Fruit fly (Drosophila melanogaster) whole organism, embryonic: ENCODE data around the gene mRpS18B.

Experiments
- Antp ChIP-seq: fragments of 200-800 bp; sonication (Bioruptor generic); optimal IDR thresholded peaks from 3 replicates; lab custom pipeline; 2016; ENCODE audit warnings: missing biosample characterization, missing genetic modification characterization
- Atf3 ChIP-seq: fragments of 200-800 bp; sonication (Bioruptor generic); optimal IDR thresholded peaks from 3 replicates; lab custom pipeline; 2016; ENCODE audit warnings: missing biosample characterization, missing genetic modification characterization
- CG11093 ChIP-seq: fragments of 200-800 bp; sonication (Bioruptor generic); IDR thresholded peaks from 3 replicates; pipeline ENCODE4 v1.3.6; 2022; ENCODE audit warnings: missing biosample characterization, missing genetic modification characterization
- CG11504 ChIP-seq: fragments of 200-800 bp; sonication (Bioruptor generic); optimal IDR thresholded peaks from 3 replicates; lab custom pipeline; 2019; ENCODE audit warnings: missing biosample characterization, mild to moderate bottlenecking, missing genetic modification characterization, moderate library complexity
- CG12155 ChIP-seq: fragments of 200-800 bp; sonication (Bioruptor generic); optimal IDR thresholded peaks from 3 replicates; lab custom pipeline; 2016; ENCODE audit warnings: missing biosample characterization, missing genetic modification characterization
- CG12942 ChIP-seq: fragments of 200-800 bp; sonication (Bioruptor generic); optimal IDR thresholded peaks from 3 replicates; lab custom pipeline; 2016; ENCODE audit warnings: missing biosample characterization, missing genetic modification characterization
- CG13894 ChIP-seq: fragments of 200-800 bp; sonication (Bioruptor generic); optimal IDR thresholded peaks from 3 replicates; lab custom pipeline; 2018; ENCODE audit warnings: missing biosample characterization, mild to moderate bottlenecking, missing genetic modification characterization, moderate library complexity
- CG14860 ChIP-seq: fragments of 200-800 bp; sonication (Bioruptor generic); IDR thresholded peaks from 3 replicates; pipeline ENCODE4 v1.3.6; 2022; ENCODE audit warnings: missing biosample characterization, missing genetic modification characterization; ENCODE audit not compliant: partially characterized antibody
- CG1647 ChIP-seq: fragments of 200-800 bp; sonication (Bioruptor generic); optimal IDR thresholded peaks from 3 replicates; lab custom pipeline; 2016; ENCODE audit warnings: missing biosample characterization, missing genetic modification characterization
- CG18011 ChIP-seq: fragments of 200-800 bp; sonication (Bioruptor generic); optimal IDR thresholded peaks from 2 replicates; lab custom pipeline; 2017; ENCODE audit warnings: missing biosample characterization, missing genetic modification characterization, mild to moderate bottlenecking, moderate library complexity, missing genotype
- CG2120 ChIP-seq: fragments of 200-800 bp; sonication (Bioruptor generic); optimal IDR thresholded peaks from 3 replicates; lab custom pipeline; 2016; ENCODE audit warnings: missing biosample characterization, missing genetic modification characterization
- CG2129 ChIP-seq: fragments of 200-800 bp; sonication (Bioruptor generic); IDR thresholded peaks from 2 replicates; pipeline ENCODE4 v1.3.6; 2022; ENCODE audit warnings: missing biosample characterization, missing genetic modification characterization; ENCODE audit not compliant: partially characterized antibody
- CG2202 ChIP-seq: fragments of 200-800 bp; sonication (Bioruptor generic); optimal IDR thresholded peaks from 2 replicates; lab custom pipeline; 2018; ENCODE audit warnings: missing biosample characterization, mild to moderate bottlenecking, missing genetic modification characterization
- CG32772 ChIP-seq: fragments of 200-800 bp; sonication (Bioruptor generic); IDR thresholded peaks from 2 replicates; pipeline ENCODE4 v1.3.6; 2022; ENCODE audit warnings: missing biosample characterization, missing genetic modification characterization
- CG42726 ChIP-seq: fragments of 200-800 bp; sonication (Bioruptor generic); IDR thresholded peaks from 2 replicates; pipeline ENCODE4 v1.3.6; 2022; ENCODE audit warnings: missing biosample characterization, missing genetic modification characterization; ENCODE audit not compliant: partially characterized antibody
- CG4404 ChIP-seq: fragments of 200-800 bp; sonication (Bioruptor generic); IDR thresholded peaks from 2 replicates; pipeline ENCODE4 v1.3.6; 2022; ENCODE audit warnings: missing biosample characterization, missing genetic modification characterization
- CG6689 ChIP-seq: fragments of 200-800 bp; sonication (Bioruptor generic); IDR thresholded peaks from 2 replicates; pipeline ENCODE4 v1.3.6; 2022; ENCODE audit warnings: missing biosample characterization, missing genetic modification characterization
- CG7745 ChIP-seq: fragments of 200-800 bp; sonication (Bioruptor generic); optimal IDR thresholded peaks from 2 replicates; lab custom pipeline; 2018; ENCODE audit warnings: missing biosample characterization, mild to moderate bottlenecking, missing genetic modification characterization, moderate library complexity
- CG8765 ChIP-seq: fragments of 200-800 bp; sonication (Bioruptor generic); IDR thresholded peaks from 2 replicates; pipeline ENCODE4 v1.3.6; 2022; ENCODE audit warnings: missing biosample characterization, missing genetic modification characterization
- CG9609 ChIP-seq: fragments of 200-800 bp; sonication (Bioruptor generic); optimal IDR thresholded peaks from 3 replicates; lab custom pipeline; 2016; ENCODE audit warnings: missing biosample characterization, missing genetic modification characterization
- CG9932 ChIP-seq: fragments of 200-800 bp; sonication (Bioruptor generic); IDR thresholded peaks from 2 replicates; pipeline ENCODE4 v1.3.6; 2022; ENCODE audit warnings: missing biosample characterization, missing genetic modification characterization
- D19B ChIP-seq: fragments of 200-800 bp; sonication (Bioruptor generic); optimal IDR thresholded peaks from 2 replicates; lab custom pipeline; 2017; ENCODE audit warnings: missing biosample characterization, mild to moderate bottlenecking, missing genetic modification characterization
- Deaf1 ChIP-seq: fragments of 200-800 bp; optimal IDR thresholded peaks from 3 replicates; lab custom pipeline; 2019; ENCODE audit warnings: missing biosample characterization, mild to moderate bottlenecking, missing genetic modification characterization, moderate library complexity
- HLH3B ChIP-seq: fragments of 200-800 bp; sonication (Bioruptor generic); IDR thresholded peaks from 2 replicates; pipeline ENCODE4 v1.3.6; 2022; ENCODE audit warnings: missing biosample characterization, missing genetic modification characterization
- HLHmδ ChIP-seq: fragments of 200-800 bp; sonication (Bioruptor generic); optimal IDR thresholded peaks from 2 replicates; lab custom pipeline; 2018; ENCODE audit warnings: missing biosample characterization, mild to moderate bottlenecking, missing genetic modification characterization, moderate library complexity
- HmgZ ChIP-seq: fragments of 200-800 bp; sonication (Bioruptor generic); optimal IDR thresholded peaks from 2 replicates; lab custom pipeline; 2018; ENCODE audit warnings: missing biosample characterization, mild to moderate bottlenecking, missing genetic modification characterization
- Hr39 ChIP-seq: fragments of >200 bp; optimal IDR thresholded peaks from 2 replicates; lab custom pipeline; 2017
- Lpt ChIP-seq: fragments of >200 bp; optimal IDR thresholded peaks from 2 replicates; lab custom pipeline; 2018; ENCODE audit warnings: missing biosample characterization, missing genetic modification characterization
- Med ChIP-seq: fragments of 200-800 bp; sonication (Bioruptor generic); peaks from one replicate; lab custom pipeline; 2016; ENCODE audit warnings: missing biosample characterization, missing genetic modification characterization, mild to moderate bottlenecking, inconsistent platforms, moderate library complexity
- NfI ChIP-seq: fragments of 200-800 bp; sonication (Bioruptor generic); optimal IDR thresholded peaks from 3 replicates; lab custom pipeline; 2018; ENCODE audit warnings: missing biosample characterization, mild to moderate bottlenecking, missing genetic modification characterization, moderate library complexity
- Oli ChIP-seq: fragments of 200-800 bp; sonication (Bioruptor generic); optimal IDR thresholded peaks from 2 replicates; lab custom pipeline; 2018; ENCODE audit warnings: missing biosample characterization, mild to moderate bottlenecking, missing genetic modification characterization, moderate library complexity
- Rx ChIP-seq: fragments of 200-800 bp; sonication (Bioruptor generic); IDR thresholded peaks from 2 replicates; pipeline ENCODE4 v1.3.6; 2022; ENCODE audit warnings: missing biosample characterization, missing genetic modification characterization
- az2 ChIP-seq: fragments of 200-800 bp; sonication (Bioruptor generic); optimal IDR thresholded peaks from 3 replicates; lab custom pipeline; 2016; ENCODE audit warnings: missing biosample characterization, missing genetic modification characterization
- br ChIP-seq: fragments of >200 bp; optimal IDR thresholded peaks from 2 replicates; lab custom pipeline; 2017
- chinmo ChIP-seq: fragments of 200-800 bp; sonication (Bioruptor generic); IDR thresholded peaks from 4 replicates; pipeline ENCODE4 v1.3.6; 2022; ENCODE audit warnings: missing biosample characterization, missing genetic modification characterization; ENCODE audit not compliant: partially characterized antibody
- dysf ChIP-seq: fragments of 200-800 bp; sonication (Bioruptor generic); IDR thresholded peaks from 3 replicates; pipeline ENCODE4 v1.3.6; 2022; ENCODE audit warnings: missing biosample characterization, missing genetic modification characterization
- ftz-f1 ChIP-seq: fragments of 200-800 bp; sonication (Bioruptor generic); optimal IDR thresholded peaks from 2 replicates; lab custom pipeline; 2016; ENCODE audit warnings: missing biosample characterization, missing genetic modification characterization
- gce ChIP-seq: fragments of 200-800 bp; sonication (Bioruptor generic); IDR thresholded peaks from 3 replicates; pipeline ENCODE4 v1.3.6; 2022; ENCODE audit warnings: missing biosample characterization, missing genetic modification characterization
- grn ChIP-seq: fragments of 200-800 bp; sonication (Bioruptor generic); optimal IDR thresholded peaks from 3 replicates; lab custom pipeline; 2017; ENCODE audit warnings: missing biosample characterization, missing genetic modification characterization
- gsb-n ChIP-seq: fragments of 200-800 bp; sonication (Bioruptor generic); optimal IDR thresholded peaks from 3 replicates; lab custom pipeline; 2018; ENCODE audit warnings: missing biosample characterization, mild to moderate bottlenecking, missing genetic modification characterization
- ham ChIP-seq: fragments of 200-800 bp; sonication (Bioruptor generic); IDR thresholded peaks from 2 replicates; pipeline ENCODE4 v1.3.6; 2022; ENCODE audit warnings: missing biosample characterization, missing genetic modification characterization
- hth ChIP-seq: fragments of >200 bp; optimal IDR thresholded peaks from 2 replicates; lab custom pipeline; 2017; ENCODE audit warnings: inconsistent platforms
- insv ChIP-seq, 2 experiments: fragments of 200-800 bp; sonication (Bioruptor generic); optimal IDR thresholded peaks; 3 replicates each; lab custom pipeline; 2016 to 2018; ENCODE audit warnings: missing biosample characterization in 2 of 2, missing genetic modification characterization in 2 of 2
- ken ChIP-seq: fragments of 200-800 bp; sonication (Bioruptor generic); IDR thresholded peaks from 3 replicates; pipeline ENCODE4 v1.3.6; 2022; ENCODE audit warnings: missing biosample characterization, missing genetic modification characterization
- knrl ChIP-seq: fragments of 200-800 bp; sonication (Bioruptor generic); IDR thresholded peaks from 3 replicates; pipeline ENCODE4 v1.3.6; 2022; ENCODE audit warnings: missing biosample characterization, missing genetic modification characterization; ENCODE audit not compliant: partially characterized antibody
- nmo ChIP-seq: fragments of 200-800 bp; sonication (Bioruptor generic); optimal IDR thresholded peaks from 2 replicates; lab custom pipeline; 2018; ENCODE audit warnings: missing biosample characterization, mild to moderate bottlenecking, missing genetic modification characterization, moderate library complexity
- onecut ChIP-seq: fragments of 200-800 bp; sonication (Bioruptor generic); IDR thresholded peaks from 2 replicates; pipeline ENCODE4 v1.3.6; 2022; ENCODE audit warnings: missing biosample characterization, missing genetic modification characterization
- phol ChIP-seq: fragments of 200-800 bp; sonication (Bioruptor generic); optimal IDR thresholded peaks from 3 replicates; lab custom pipeline; 2018; ENCODE audit warnings: missing biosample characterization, mild to moderate bottlenecking, missing genetic modification characterization, moderate library complexity
- schlank ChIP-seq: fragments of 200-800 bp; sonication (Bioruptor generic); optimal IDR thresholded peaks from 2 replicates; lab custom pipeline; 2018; ENCODE audit warnings: missing biosample characterization, mild to moderate bottlenecking, missing genetic modification characterization
- sens ChIP-seq: fragments of 200-800 bp; sonication (Bioruptor generic); peaks from one replicate; lab custom pipeline; 2016; ENCODE audit warnings: missing biosample characterization, missing genetic modification characterization
- sob ChIP-seq: fragments of 200-800 bp; sonication (Bioruptor generic); IDR thresholded peaks from 2 replicates; pipeline ENCODE4 v1.3.6; 2022; ENCODE audit warnings: missing biosample characterization, missing genetic modification characterization
- sr ChIP-seq: fragments of 200-800 bp; sonication (Bioruptor generic); IDR thresholded peaks from 3 replicates; pipeline ENCODE4 v1.3.6; 2022; ENCODE audit warnings: missing biosample characterization, missing genetic modification characterization

Gene mRpS18B

dm6 chr2L:20146218-20146617 is 49.2 kb upstream of the mRpS18B start (continued):
- no peak for TF ChIP-seq CG32772 (GFP tag; lab: Robert Waterston, UW)
- no peak for TF ChIP-seq CG13894
- peak; percentile 43; the same call in 1 of the 2 replicates for TF ChIP-seq CG9932 (GFP tag; lab: Robert Waterston, UW)
- TF ChIP-seq chinmo = no peak
- TF ChIP-seq CG2129 = no peak
- peak; percentile 3 for TF ChIP-seq D19B (GFP tag; lab: Kevin White, UChicago)
- TF ChIP-seq CG1647 (GFP tag; lab: Kevin White, UChicago) = no peak
- TF ChIP-seq CG9609 = no peak
- TF ChIP-seq CG6689 = 0 out of 2 replicates have a peak, but pooled peaks have one; percentile 4
- TF ChIP-seq CG14860 = no peak
- no peak for TF ChIP-seq ftz-f1 (GFP tag; lab: Kevin White, UChicago)
- TF ChIP-seq dysf = peak; percentile 18; the same call in 1 of the 3 replicates
- TF ChIP-seq CG2120 (GFP tag; lab: Kevin White, UChicago) = peak; percentile 51

dm6 chr2L:20134823-20135222 is 37.8 kb upstream of the mRpS18B start, which contains the start of gene CG10651:
TSS of gene CG10651 (minus strand) at chr2L:20134923.
- no peak for TF ChIP-seq CG42726 (GFP tag; lab: Robert Waterston, UW)
- TF ChIP-seq CG7745 (tag; lab: Kevin White, UChicago) = no peak
- TF ChIP-seq CG2129 = no peak
- no peak for TF ChIP-seq gce (GFP tag; lab: Robert Waterston, UW)
- no peak for TF ChIP-seq CG8765 (GFP tag; lab: Robert Waterston, UW)
- no peak for TF ChIP-seq chinmo
- TF ChIP-seq HLH3B = no peak
- no peak for TF ChIP-seq onecut (GFP tag; lab: Robert Waterston, UW)
- no peak for TF ChIP-seq ham
- no peak for TF ChIP-seq sr (GFP tag; lab: Robert Waterston, UW)
- TF ChIP-seq sens (GFP tag; lab: Kevin White, UChicago) = no peak
- no peak for TF ChIP-seq CG12155 (GFP tag; lab: Kevin White, UChicago)
- no peak for TF ChIP-seq Oli (tag; lab: Kevin White, UChicago)
- no peak for TF ChIP-seq CG11504
- no peak for TF ChIP-seq grn (GFP tag; lab: Kevin White, UChicago)
- TF ChIP-seq Atf3 (GFP tag; lab: Kevin White, UChicago) = no peak
- no peak for TF ChIP-seq phol (tag; lab: Kevin White, UChicago)

- no peak for TF ChIP-seq CG1647 (GFP tag; lab: Kevin White, UChicago)
- TF ChIP-seq gsb-n (tag; lab: Kevin White, UChicago) = no peak
- TF ChIP-seq ken (GFP tag; lab: Robert Waterston, UW) = no peak
- no peak for TF ChIP-seq Hr39 (lab: Kevin White, UChicago)
- no peak for TF ChIP-seq Med (GFP tag; lab: Kevin White, UChicago)
- 0 out of 4 replicates have a peak, but pooled peaks have one; percentile 12 for TF ChIP-seq chinmo
- no peak for TF ChIP-seq CG12942 (GFP tag; lab: Kevin White, UChicago)
- no peak for TF ChIP-seq CG2202 (tag; lab: Kevin White, UChicago)
- no peak for TF ChIP-seq CG18011 (GFP tag; lab: Kevin White, UChicago)
- no peak for TF ChIP-seq hth (lab: Kevin White, UChicago)
- TF ChIP-seq CG11093 (GFP tag; lab: Robert Waterston, UW) = no peak
- TF ChIP-seq NfI = no peak
- no peak for TF ChIP-seq Rx (GFP tag; lab: Robert Waterston, UW)
- no peak for TF ChIP-seq schlank (tag; lab: Kevin White, UChicago)
- TF ChIP-seq Lpt (GFP tag; lab: Kevin White, UChicago) = no peak
- TF ChIP-seq CG4404 = no peak
- TF ChIP-seq br (lab: Kevin White, UChicago) = no peak
- TF ChIP-seq Antp = no peak
- no peak for TF ChIP-seq nmo (GFP tag; lab: Kevin White, UChicago)
- TF ChIP-seq sob (GFP tag; lab: Robert Waterston, UW) = no peak
- TF ChIP-seq Deaf1 = peak; percentile 64
- TF ChIP-seq insv (GFP tag; optimal IDR thresholded peaks at IDR 0.05; lab: Kevin White, UChicago) = peak in 1 of 2 experiments; percentile 84
- no peak for TF ChIP-seq az2 (GFP tag; lab: Kevin White, UChicago)
- TF ChIP-seq HLHmδ (GFP tag; lab: Kevin White, UChicago) = no peak
- no peak for TF ChIP-seq HmgZ
- TF ChIP-seq knrl (GFP tag; lab: Robert Waterston, UW) = no peak
Measured at dm6 chr2L:20121233-20121551, 24.1 kb upstream of the mRpS18B start.
